Worm (Caenorhabditis elegans): ENCODE measurements around the gene B0222.1.

DNA sequence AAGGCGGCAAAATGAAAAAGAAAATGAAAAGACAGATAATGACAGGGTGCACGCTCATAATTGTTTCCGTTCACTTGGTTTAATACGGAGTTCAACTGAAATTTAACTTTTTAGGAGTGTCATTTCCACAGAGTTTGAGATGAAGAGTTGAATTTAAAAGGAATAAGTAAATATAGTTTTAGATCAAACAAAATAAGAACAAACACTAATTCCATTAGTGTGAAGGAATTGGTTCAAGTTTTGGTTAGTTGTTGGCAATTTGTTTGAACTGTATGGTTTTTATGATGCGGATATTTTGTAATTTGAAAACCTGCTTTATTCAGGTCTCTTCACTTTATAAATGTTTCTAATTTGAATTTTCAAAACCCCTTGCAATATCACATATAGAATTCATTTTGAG lies 22.6 kb downstream of the B0222.1 start, which contains the start of gene B0222.15:
- no peak for TF ChIP-seq pax-3 (tag; optimal IDR thresholded peaks at IDR 0.05)
- TF ChIP-seq efl-1 (optimal IDR thresholded peaks at IDR 0.05), result no peak
- no peak for TF ChIP-seq efl-1 (GFP tag; optimal IDR thresholded peaks at IDR 0.05 in 1 of 2)
- no peak for TF ChIP-seq ces-1 (GFP tag; optimal IDR thresholded peaks at IDR 0.05)
- TF ChIP-seq lsy-2 (tag; optimal IDR thresholded peaks at IDR 0.05), result no peak
- no peak for TF ChIP-seq C16A3.4 (tag; optimal IDR thresholded peaks at IDR 0.05)
- no peak for TF ChIP-seq unc-98 (GFP tag; IDR thresholded peaks at IDR 0.05)
- TF ChIP-seq snpc-4 (tag; optimal IDR thresholded peaks at IDR 0.05), result no peak
- no peak for TF ChIP-seq skn-1 (tag; optimal IDR thresholded peaks at IDR 0.05)
- TF ChIP-seq nhr-71 (tag; optimal IDR thresholded peaks at IDR 0.05), result no peak
- no peak for TF ChIP-seq fkh-10 (GFP tag; optimal IDR thresholded peaks at IDR 0.05)
